Worm (Caenorhabditis elegans): Measurements from ENCODE around the gene Y43C5A.7.

The Y43C5A.7 gene

ce11 chrIV:10252886-10253639 lies 24.0 kb upstream of the Y43C5A.7 start:
- no peak for TF ChIP-seq sea-1 (GFP tag; conservative IDR thresholded peaks at IDR 0.05)
- TF ChIP-seq hmg-4 (GFP tag; optimal IDR thresholded peaks at IDR 0.05), result no peak
- TF ChIP-seq aly-1 (tag; optimal IDR thresholded peaks at IDR 0.05), result no peak
- TF ChIP-seq tbx-11 (GFP tag; IDR thresholded peaks at IDR 0.05), result no peak
- TF ChIP-seq ceh-13 (GFP tag; optimal IDR thresholded peaks at IDR 0.05), result no peak
- no peak for TF ChIP-seq F13C5.2 (tag; optimal IDR thresholded peaks at IDR 0.05)
- no peak for TF ChIP-seq ceh-36 (tag; optimal IDR thresholded peaks at IDR 0.05)
- TF ChIP-seq ama-1 (optimal IDR thresholded peaks at IDR 0.05), result no peak
- TF ChIP-seq ets-7 (tag; optimal IDR thresholded peaks at IDR 0.05), result no peak
- no peak for TF ChIP-seq flt-1 (GFP tag; IDR thresholded peaks at IDR 0.05)
- TF ChIP-seq tbx-37 (GFP tag; conservative IDR thresholded peaks at IDR 0.05), result no peak
- TF ChIP-seq B0310.2 (tag; optimal IDR thresholded peaks at IDR 0.05), result no peak
- TF ChIP-seq scrt-1 (GFP tag; IDR thresholded peaks at IDR 0.05), result no peak

- TF ChIP-seq ceh-13 (GFP tag; optimal IDR thresholded peaks at IDR 0.05) (no peak), tbx-37 (GFP tag; conservative IDR thresholded peaks at IDR 0.05) (no peak), hmg-4 (GFP tag; optimal IDR thresholded peaks at IDR 0.05) (no peak), sea-1 (GFP tag; conservative IDR thresholded peaks at IDR 0.05) (no peak), ets-7 (tag; optimal IDR thresholded peaks at IDR 0.05) (no peak), tbx-11 (GFP tag; IDR thresholded peaks at IDR 0.05) (no peak), aly-1 (tag; optimal IDR thresholded peaks at IDR 0.05) (no peak), ama-1 (optimal IDR thresholded peaks at IDR 0.05) (no peak), F13C5.2 (tag; optimal IDR thresholded peaks at IDR 0.05) (no peak), flt-1 (GFP tag; IDR thresholded peaks at IDR 0.05) (no peak), tra-4 (tag; optimal IDR thresholded peaks at IDR 0.05) (no peak), hmbx-1 (tag; optimal IDR thresholded peaks at IDR 0.05) (no peak), pes-1 (GFP tag; IDR thresholded peaks at IDR 0.05) (no peak)
These were observed 17.5 kb upstream of the Y43C5A.7 start, which contains the start of gene F01G10.9 for ce11 chrIV:10259557-10259956. Gene F01G10.9, minus strand, starts transcription at chrIV:10259657.

- TF ChIP-seq tra-4 (tag; optimal IDR thresholded peaks at IDR 0.05) (no peak), F13C5.2 (tag; optimal IDR thresholded peaks at IDR 0.05) (no peak), tbx-37 (GFP tag; conservative IDR thresholded peaks at IDR 0.05) (no peak), scrt-1 (GFP tag; IDR thresholded peaks at IDR 0.05) (no peak), pes-1 (GFP tag; IDR thresholded peaks at IDR 0.05) (no peak), flt-1 (GFP tag; IDR thresholded peaks at IDR 0.05) (no peak), ets-7 (tag; optimal IDR thresholded peaks at IDR 0.05) (no peak), ama-1 (optimal IDR thresholded peaks at IDR 0.05) (no peak)
These were observed 16.0 kb upstream of the Y43C5A.7 start for ce11 chrIV:10261061-10261460.

ce11 chrIV:10262882-10263281 lies 14.2 kb upstream of the Y43C5A.7 start:
- 0 out of 2 replicates have a peak, but pooled peaks have one; percentile 27 for TF ChIP-seq flt-1 (GFP tag; IDR thresholded peaks at IDR 0.05)

ce11 chrIV:10269137-10269933 lies 7.7 kb upstream of the Y43C5A.7 start, which contains the start of the genes nspd-7 and Y43C5A.2:
Gene nspd-7, minus strand, starts transcription at chrIV:10269187.
Gene Y43C5A.2, plus strand, starts transcription at chrIV:10269883.
- no peak for TF ChIP-seq tbx-11 (GFP tag; IDR thresholded peaks at IDR 0.05)
- TF ChIP-seq hmg-4 (GFP tag; optimal IDR thresholded peaks at IDR 0.05), result no peak
- TF ChIP-seq ets-7 (tag; optimal IDR thresholded peaks at IDR 0.05), result no peak
- no peak for TF ChIP-seq aly-1 (tag; optimal IDR thresholded peaks at IDR 0.05)
- no peak for TF ChIP-seq pes-1 (GFP tag; IDR thresholded peaks at IDR 0.05)
- TF ChIP-seq hmbx-1 (tag; optimal IDR thresholded peaks at IDR 0.05), result no peak
- no peak for TF ChIP-seq sea-1 (GFP tag; conservative IDR thresholded peaks at IDR 0.05)
- TF ChIP-seq tbx-37 (GFP tag; conservative IDR thresholded peaks at IDR 0.05), result no peak
- TF ChIP-seq hnd-1 (tag; optimal IDR thresholded peaks at IDR 0.05), result no peak
- TF ChIP-seq ama-1 (optimal IDR thresholded peaks at IDR 0.05), result no peak

- TF ChIP-seq aly-1 (tag; optimal IDR thresholded peaks at IDR 0.05), result no peak
- no peak for TF ChIP-seq pes-1 (GFP tag; IDR thresholded peaks at IDR 0.05)
- TF ChIP-seq tra-4 (tag; optimal IDR thresholded peaks at IDR 0.05), result no peak
- no peak for TF ChIP-seq tbx-37 (GFP tag; conservative IDR thresholded peaks at IDR 0.05)
- no peak for TF ChIP-seq ceh-36 (tag; optimal IDR thresholded peaks at IDR 0.05)
- TF ChIP-seq F13C5.2 (tag; optimal IDR thresholded peaks at IDR 0.05), result no peak
- no peak for TF ChIP-seq tbx-11 (GFP tag; IDR thresholded peaks at IDR 0.05)
- no peak for TF ChIP-seq hmg-4 (GFP tag; optimal IDR thresholded peaks at IDR 0.05)
- no peak for TF ChIP-seq ama-1 (optimal IDR thresholded peaks at IDR 0.05)
- TF ChIP-seq ceh-13 (GFP tag; optimal IDR thresholded peaks at IDR 0.05), result no peak
These were observed 3.7 kb upstream of the Y43C5A.7 start for ce11 chrIV:10273360-10273759.

- TF ChIP-seq hnd-1 (tag; optimal IDR thresholded peaks at IDR 0.05) (no peak), B0310.2 (tag; optimal IDR thresholded peaks at IDR 0.05) (no peak), tbx-37 (GFP tag; conservative IDR thresholded peaks at IDR 0.05) (no peak), ceh-13 (GFP tag; optimal IDR thresholded peaks at IDR 0.05) (no peak), tbx-11 (GFP tag; IDR thresholded peaks at IDR 0.05) (no peak), pes-1 (GFP tag; IDR thresholded peaks at IDR 0.05) (no peak), ets-7 (tag; optimal IDR thresholded peaks at IDR 0.05) (no peak), tra-4 (tag; optimal IDR thresholded peaks at IDR 0.05) (no peak), ama-1 (optimal IDR thresholded peaks at IDR 0.05) (no peak), aly-1 (tag; optimal IDR thresholded peaks at IDR 0.05) (no peak), flt-1 (GFP tag; IDR thresholded peaks at IDR 0.05) (no peak)
These were observed 3.2 kb upstream of the Y43C5A.7 start, which contains the start of gene Y43C5A.3 for ce11 chrIV:10273781-10274313. Gene Y43C5A.3, plus strand, starts transcription at chrIV:10274036.

All from whole organism, early embryonic.